Worm (Caenorhabditis elegans) whole organism, young adult: ENCODE data around the gene srg-6.

Experiments
- C17E4.6 ChIP-seq: fragments of 200-800 bp; sonication (Bioruptor generic); IDR thresholded peaks from 2 replicates; pipeline ENCODE4 v1.3.6; 2022; ENCODE audit warnings: missing genetic modification reagents, missing genetic modification characterization, missing compliant biosample characterization
- F10E7.11 ChIP-seq: sonication (generic microtip); optimal IDR thresholded peaks from 2 replicates; lab custom pipeline; 2017; ENCODE audit warnings: mild to moderate bottlenecking, missing genetic modification characterization, moderate library complexity, missing compliant biosample characterization
- F23B12.7 ChIP-seq: sonication (generic microtip); optimal IDR thresholded peaks from 2 replicates; lab custom pipeline; 2017; ENCODE audit warnings: missing genetic modification characterization, mild to moderate bottlenecking, missing compliant biosample characterization, antibody characterized with exemption, moderate library complexity; ENCODE audit not compliant: insufficient read depth
- F33H1.4 ChIP-seq: fragments of 200-800 bp; sonication (Bioruptor generic); IDR thresholded peaks from 2 replicates; pipeline ENCODE4 v1.3.6; 2022; ENCODE audit warnings: missing genetic modification reagents, missing genetic modification characterization, missing compliant biosample characterization
- F49E8.2 ChIP-seq: sonication (generic microtip); optimal IDR thresholded peaks from 3 replicates; lab custom pipeline; 2017; ENCODE audit warnings: missing genetic modification characterization, mild to moderate bottlenecking, missing compliant biosample characterization, antibody characterized with exemption, moderate library complexity; ENCODE audit not compliant: insufficient read depth
- F55B11.4 ChIP-seq: sonication (generic microtip); optimal IDR thresholded peaks from 2 replicates; lab custom pipeline; 2016; ENCODE audit warnings: missing compliant biosample characterization, missing genetic modification characterization, borderline replicate concordance; ENCODE audit not compliant: insufficient read depth
- K12H6.12 ChIP-seq: fragments of 200-800 bp; sonication (Bioruptor generic); optimal IDR thresholded peaks from 2 replicates; lab custom pipeline; 2018; ENCODE audit warnings: mild to moderate bottlenecking, missing genetic modification characterization, missing compliant biosample characterization
- T26A5.8 ChIP-seq: sonication (generic microtip); optimal IDR thresholded peaks from 2 replicates; lab custom pipeline; 2016; ENCODE audit warnings: missing genetic modification characterization, missing compliant biosample characterization
- Y56A3A.18 ChIP-seq: fragments of 200-800 bp; sonication (Bioruptor generic); IDR thresholded peaks from 2 replicates; pipeline ENCODE4 v1.3.6; 2022; ENCODE audit warnings: missing genetic modification reagents, missing genetic modification characterization, missing compliant biosample characterization
- Y67H2A.10 ChIP-seq: fragments of 200-800 bp; sonication (Bioruptor generic); conservative IDR thresholded peaks from 2 replicates; pipeline ENCODE4 v1.3.6; 2022; ENCODE audit warnings: missing genetic modification reagents, missing genetic modification characterization, missing compliant biosample characterization
- Y79H2A.3 ChIP-seq: fragments of 200-800 bp; sonication (Bioruptor generic); conservative IDR thresholded peaks from 2 replicates; pipeline ENCODE4 v1.3.6; 2022; ENCODE audit warnings: missing genetic modification reagents, missing genetic modification characterization, missing compliant biosample characterization
- aptf-3 ChIP-seq: fragments of 200-800 bp; sonication (Bioruptor generic); IDR thresholded peaks from 2 replicates; pipeline ENCODE4 v1.3.6; 2022; ENCODE audit warnings: missing genetic modification characterization, missing compliant biosample characterization
- attf-5 ChIP-seq: fragments of 200-800 bp; sonication (Bioruptor generic); optimal IDR thresholded peaks from 2 replicates; lab custom pipeline; 2018; ENCODE audit warnings: mild to moderate bottlenecking, missing genetic modification characterization, missing compliant biosample characterization
- cebp-1 ChIP-seq, 2 experiments: fragments of 200-800 bp in 1 of 2; sonication (Bioruptor generic) in 1 of 2; sonication (generic microtip) in 1 of 2; IDR thresholded peaks in 1 of 2; optimal IDR thresholded peaks in 1 of 2; 2 replicates each; pipeline versions ENCODE4 v1.3.6 to Lab custom; 2017 to 2022; ENCODE audit warnings: missing compliant biosample characterization in 2 of 2, missing genetic modification characterization in 2 of 2, mild to moderate bottlenecking in 1 of 2, missing genetic modification reagents in 1 of 2, moderate library complexity in 1 of 2
- ceh-100 ChIP-seq: fragments of 200-800 bp; sonication (Bioruptor generic); IDR thresholded peaks from 2 replicates; pipeline ENCODE4 v1.3.6; 2022; ENCODE audit warnings: missing genetic modification reagents, missing genetic modification characterization, missing compliant biosample characterization
- ceh-27 ChIP-seq: fragments of 200-800 bp; sonication (Bioruptor generic); optimal IDR thresholded peaks from 2 replicates; lab custom pipeline; 2018; ENCODE audit warnings: mild to moderate bottlenecking, missing genetic modification characterization, moderate library complexity, missing compliant biosample characterization
- ceh-58 ChIP-seq: fragments of 200-800 bp; sonication (Bioruptor generic); IDR thresholded peaks from 2 replicates; pipeline ENCODE4 v1.3.6; 2022; ENCODE audit warnings: missing genetic modification characterization, missing compliant biosample characterization
- ceh-79 ChIP-seq: sonication (generic microtip); optimal IDR thresholded peaks from 2 replicates; lab custom pipeline; 2017; ENCODE audit warnings: mild to moderate bottlenecking, missing genetic modification characterization, missing compliant biosample characterization
- chd-7 ChIP-seq: sonication (generic microtip); optimal IDR thresholded peaks from 2 replicates; lab custom pipeline; 2016; ENCODE audit warnings: mild to moderate bottlenecking, missing genetic modification characterization, moderate library complexity, missing compliant biosample characterization
- die-1 ChIP-seq: sonication (generic microtip); optimal IDR thresholded peaks from 2 replicates; lab custom pipeline; 2016; ENCODE audit warnings: missing genotype, mild to moderate bottlenecking, missing genetic modification characterization, missing compliant biosample characterization
- egl-44 ChIP-seq: fragments of 200-800 bp; sonication (Bioruptor generic); IDR thresholded peaks from 2 replicates; pipeline ENCODE4 v1.3.6; 2022; ENCODE audit warnings: missing genetic modification reagents, missing genetic modification characterization, missing compliant biosample characterization
- ets-4 ChIP-seq: fragments of 200-800 bp; sonication (Bioruptor generic); optimal IDR thresholded peaks from 2 replicates; lab custom pipeline; 2018; ENCODE audit warnings: mild to moderate bottlenecking, missing genetic modification characterization, missing compliant biosample characterization
- hmg-1.2 ChIP-seq: fragments of 200-800 bp; sonication (Bioruptor generic); IDR thresholded peaks from 2 replicates; pipeline ENCODE4 v1.3.6; 2022; ENCODE audit warnings: missing genetic modification reagents, missing genetic modification characterization, missing compliant biosample characterization
- hrde-1 ChIP-seq: sonication (generic microtip); optimal IDR thresholded peaks from 2 replicates; lab custom pipeline; 2016; ENCODE audit warnings: missing genetic modification characterization, mild to moderate bottlenecking, missing compliant biosample characterization, moderate library complexity, missing genotype, missing genetic modification reagents, borderline replicate concordance
- lag-1 ChIP-seq: fragments of 200-800 bp; sonication (Bioruptor generic); IDR thresholded peaks from 2 replicates; pipeline ENCODE4 v1.3.6; 2022; ENCODE audit warnings: missing genetic modification reagents, missing genetic modification characterization, missing compliant biosample characterization
- let-526 ChIP-seq: fragments of 200-800 bp; sonication (Bioruptor generic); IDR thresholded peaks from 2 replicates; pipeline ENCODE4 v1.3.6; 2022; ENCODE audit warnings: missing genetic modification reagents, missing genetic modification characterization, missing compliant biosample characterization
- madf-10 ChIP-seq: sonication (generic microtip); optimal IDR thresholded peaks from 2 replicates; lab custom pipeline; 2016; ENCODE audit warnings: mild to moderate bottlenecking, missing genetic modification characterization, missing compliant biosample characterization
- mes-4 ChIP-seq: sonication (generic microtip); optimal IDR thresholded peaks from 2 replicates; lab custom pipeline; 2016; ENCODE audit warnings: missing genotype, missing genetic modification characterization, missing compliant biosample characterization
- nhr-80 ChIP-seq: sonication (generic microtip); optimal IDR thresholded peaks from 2 replicates; lab custom pipeline; 2016; ENCODE audit warnings: missing genetic modification characterization, missing compliant biosample characterization
- repo-1 ChIP-seq: sonication (generic microtip); optimal IDR thresholded peaks from 2 replicates; lab custom pipeline; 2017; ENCODE audit warnings: mild to moderate bottlenecking, missing genetic modification characterization, missing compliant biosample characterization
- rpc-1 ChIP-seq, 2 experiments: fragments of 150-350 bp in 1 of 2; sonication (generic microtip) in 1 of 2; optimal IDR thresholded peaks; 2 replicates each; lab custom pipeline; 2014 to 2018; ENCODE audit warnings: missing biosample characterization in 1 of 2, missing genetic modification characterization in 1 of 2, missing genetic modification reagents in 1 of 2, missing genotype in 1 of 2
- sdz-38 ChIP-seq: sonication (generic microtip); optimal IDR thresholded peaks from 2 replicates; lab custom pipeline; 2016; ENCODE audit warnings: missing genotype, missing genetic modification characterization, missing compliant biosample characterization
- tlf-1 ChIP-seq: fragments of 200-800 bp; sonication (Bioruptor generic); optimal IDR thresholded peaks from 2 replicates; lab custom pipeline; 2018; ENCODE audit warnings: mild to moderate bottlenecking, missing genetic modification characterization, missing compliant biosample characterization
- xnd-1 ChIP-seq: sonication (generic microtip); optimal IDR thresholded peaks from 2 replicates; lab custom pipeline; 2016; ENCODE audit warnings: missing genotype, missing genetic modification reagents, missing genetic modification characterization, missing compliant biosample characterization
- ztf-18 ChIP-seq: sonication (generic microtip); optimal IDR thresholded peaks from 2 replicates; lab custom pipeline; 2016; ENCODE audit warnings: missing genotype, mild to moderate bottlenecking, missing genetic modification characterization, missing compliant biosample characterization
- ztf-25 ChIP-seq: fragments of 200-800 bp; sonication (Bioruptor generic); IDR thresholded peaks from 2 replicates; pipeline ENCODE4 v1.3.6; 2022; ENCODE audit warnings: missing genetic modification reagents, missing genetic modification characterization, missing compliant biosample characterization
- ztf-26 ChIP-seq: sonication (generic microtip); optimal IDR thresholded peaks from 2 replicates; lab custom pipeline; 2017; ENCODE audit warnings: missing genetic modification characterization, missing compliant biosample characterization
- ztf-28 ChIP-seq: fragments of 200-800 bp; sonication (Bioruptor generic); IDR thresholded peaks from 2 replicates; pipeline ENCODE4 v1.3.6; 2022; ENCODE audit warnings: missing genetic modification reagents, missing genetic modification characterization, missing compliant biosample characterization
- ztf-3 ChIP-seq: fragments of 200-800 bp; sonication (Bioruptor generic); optimal IDR thresholded peaks from 2 replicates; lab custom pipeline; 2018; ENCODE audit warnings: mild to moderate bottlenecking, missing genetic modification characterization, missing compliant biosample characterization

srg-6 gene

ce11 chrIII:6258262-6258661 is 7.5 kb downstream of the srg-6 start, which contains the start of gene srg-1:
Gene srg-1, minus strand, starts transcription at chrIII:6258362.
- TF ChIP-seq Y79H2A.3 (GFP tag; lab: Robert Waterston, UW): no peak
- TF ChIP-seq C17E4.6 (GFP tag; lab: Robert Waterston, UW): no peak
- TF ChIP-seq F23B12.7: no peak
- TF ChIP-seq aptf-3 (GFP tag; lab: Robert Waterston, UW): no peak
- no peak for TF ChIP-seq sdz-38 (tag; lab: Kevin White, UChicago)
- no peak for TF ChIP-seq F55B11.4
- no peak for TF ChIP-seq Y56A3A.18 (GFP tag; lab: Robert Waterston, UW)

- TF ChIP-seq hrde-1 (no peak), F10E7.11 (no peak), ceh-100 (GFP tag; lab: Robert Waterston, UW) (no peak), ztf-26 (tag; lab: Kevin White, UChicago) (no peak), ztf-3 (GFP tag; lab: Kevin White, UChicago) (no peak), die-1 (tag; lab: Kevin White, UChicago) (no peak), ztf-25 (GFP tag; lab: Robert Waterston, UW) (no peak), attf-5 (GFP tag; lab: Kevin White, UChicago) (no peak), lag-1 (GFP tag; lab: Robert Waterston, UW) (no peak), ztf-28 (GFP tag; lab: Robert Waterston, UW) (no peak)
Observed at ce11 chrIII:6256675-6257074, 9.1 kb downstream of the srg-6 start, which contains the start of gene srg-9. Gene srg-9, minus strand, starts transcription at chrIII:6256775.

ce11 chrIII:6254737-6255136 is 11.1 kb downstream of the srg-6 start, which contains the start of gene srg-8:
Gene srg-8, minus strand, starts transcription at chrIII:6254837.
- TF ChIP-seq tlf-1 (GFP tag; lab: Kevin White, UChicago): no peak
- TF ChIP-seq Y67H2A.10 (GFP tag; lab: Robert Waterston, UW): no peak
- no peak for TF ChIP-seq ceh-27 (GFP tag; lab: Kevin White, UChicago)
- TF ChIP-seq ceh-79 (tag; lab: Kevin White, UChicago): no peak
- no peak for TF ChIP-seq xnd-1 (tag; lab: Kevin White, UChicago)
- TF ChIP-seq hmg-1.2 (GFP tag; lab: Robert Waterston, UW): no peak
- TF ChIP-seq, all 124 proteins: peak for 0

ce11 chrIII:6251511-6251910 is 14.3 kb downstream of the srg-6 start, which contains the start of gene amdh-1:
Gene amdh-1, plus strand, starts transcription at chrIII:6251811.
- TF ChIP-seq ztf-25 (GFP tag; lab: Robert Waterston, UW): no peak
- no peak for TF ChIP-seq let-526
- no peak for TF ChIP-seq rpc-1 (optimal IDR thresholded peaks at IDR 0.05; lab: Kevin White, UChicago)
- TF ChIP-seq rpc-1 (tag; optimal IDR thresholded peaks at IDR 0.05; lab: Kevin White, UChicago): no peak
- TF ChIP-seq nhr-80: no peak
- no peak for TF ChIP-seq Y56A3A.18 (GFP tag; lab: Robert Waterston, UW)
- TF ChIP-seq ceh-58 (GFP tag; lab: Robert Waterston, UW): no peak
- no peak for TF ChIP-seq ztf-18 (tag; lab: Kevin White, UChicago)

- no peak for TF ChIP-seq F55B11.4
- no peak for TF ChIP-seq ceh-58 (GFP tag; lab: Robert Waterston, UW)
- no peak for TF ChIP-seq repo-1 (tag; lab: Kevin White, UChicago)
- TF ChIP-seq mes-4 (tag; lab: Kevin White, UChicago): no peak
- TF ChIP-seq T26A5.8: no peak
- no peak for TF ChIP-seq chd-7 (tag; lab: Kevin White, UChicago)
- TF ChIP-seq Y56A3A.18 (GFP tag; lab: Robert Waterston, UW): no peak
- TF ChIP-seq Y67H2A.10 (GFP tag; lab: Robert Waterston, UW): no peak
- TF ChIP-seq madf-10 (tag; lab: Kevin White, UChicago): no peak
- no peak for TF ChIP-seq hrde-1
- no peak for TF ChIP-seq egl-44 (GFP tag; lab: Robert Waterston, UW)
- TF ChIP-seq F33H1.4 (GFP tag; lab: Robert Waterston, UW): peak; percentile 69
- no peak for TF ChIP-seq attf-5 (GFP tag; lab: Kevin White, UChicago)
- no peak for TF ChIP-seq K12H6.12 (tag; lab: Kevin White, UChicago)
- no peak for TF ChIP-seq ets-4
- no peak for TF ChIP-seq F49E8.2 (tag; lab: Kevin White, UChicago)
- no peak for TF ChIP-seq let-526
- TF ChIP-seq cebp-1 (GFP tag; IDR thresholded peaks at IDR 0.05; lab: Robert Waterston, UW): no peak
- no peak for TF ChIP-seq cebp-1 (tag; optimal IDR thresholded peaks at IDR 0.05; lab: Kevin White, UChicago)
Observed at ce11 chrIII:6248064-6248687, 17.6 kb downstream of the srg-6 start, which contains the start of the genes gen-1 and stt-3. Gene gen-1, minus strand, starts transcription at chrIII:6248158. Gene stt-3, plus strand, starts transcription at chrIII:6248637.
